Fruit fly (Drosophila melanogaster) whole organism, pupa: Measurements from ENCODE around the gene Alg7.

Experiments used
- CG10348 ChIP-seq: fragments of 200-800 bp; sonication (Bioruptor generic); IDR thresholded peaks from 2 replicates; pipeline ENCODE4 v1.3.6; 2022; ENCODE audit warnings: missing biosample characterization, missing genetic modification characterization
- CG15710 ChIP-seq: fragments of 200-800 bp; sonication (Bioruptor generic); optimal IDR thresholded peaks from 2 replicates; lab custom pipeline; 2018; ENCODE audit warnings: missing biosample characterization, mild to moderate bottlenecking, missing genetic modification characterization, moderate library complexity
- D1 ChIP-seq: fragments of 200-800 bp; sonication (Bioruptor generic); optimal IDR thresholded peaks from 2 replicates; lab custom pipeline; 2018; ENCODE audit warnings: missing biosample characterization, mild to moderate bottlenecking, missing genetic modification characterization, moderate library complexity
- Ets98B ChIP-seq: fragments of 200-800 bp; sonication (Bioruptor generic); IDR thresholded peaks from 2 replicates; pipeline ENCODE4 v1.3.6; 2022; ENCODE audit warnings: missing biosample characterization, missing genetic modification characterization
- Pif1B ChIP-seq: fragments of 200-800 bp; sonication (Bioruptor generic); optimal IDR thresholded peaks from 3 replicates; lab custom pipeline; 2016; ENCODE audit warnings: missing biosample characterization, missing genetic modification characterization
- fd96Ca ChIP-seq: fragments of 200-800 bp; sonication (Bioruptor generic); IDR thresholded peaks from 3 replicates; pipeline ENCODE4 v1.3.6; 2022; ENCODE audit warnings: missing biosample characterization, missing genetic modification characterization
- rn ChIP-seq: fragments of 200-800 bp; sonication (Bioruptor generic); IDR thresholded peaks from 2 replicates; pipeline ENCODE4 v1.3.6; 2022; ENCODE audit warnings: missing biosample characterization, missing genetic modification characterization

dm6 chr2L:13191052-13191678 lies 12.1 kb downstream of the Alg7 start:
- no peak for TF ChIP-seq CG10348 (GFP tag; lab: Robert Waterston, UW)
- no peak for TF ChIP-seq Pif1B (GFP tag; lab: Kevin White, UChicago)
- no peak for TF ChIP-seq CG15710 (tag; lab: Kevin White, UChicago)
- no peak for TF ChIP-seq rn (GFP tag; lab: Robert Waterston, UW)
- TF ChIP-seq D1 (tag; lab: Kevin White, UChicago) = no peak
- TF ChIP-seq fd96Ca (GFP tag; lab: Robert Waterston, UW) = no peak
- no peak for TF ChIP-seq Ets98B (GFP tag; lab: Robert Waterston, UW)
